Fruit fly (Drosophila melanogaster) whole organism: ENCODE measurements around the gene Agpat4.

Experiments
- CG8478 ChIP-seq: fragments of >200 bp; optimal IDR thresholded peaks from 2 replicates; lab custom pipeline; 2018; ENCODE audit warnings: inconsistent platforms
- pan ChIP-seq: fragments of >200 bp; optimal IDR thresholded peaks from 2 replicates; lab custom pipeline; 2017

DNA sequence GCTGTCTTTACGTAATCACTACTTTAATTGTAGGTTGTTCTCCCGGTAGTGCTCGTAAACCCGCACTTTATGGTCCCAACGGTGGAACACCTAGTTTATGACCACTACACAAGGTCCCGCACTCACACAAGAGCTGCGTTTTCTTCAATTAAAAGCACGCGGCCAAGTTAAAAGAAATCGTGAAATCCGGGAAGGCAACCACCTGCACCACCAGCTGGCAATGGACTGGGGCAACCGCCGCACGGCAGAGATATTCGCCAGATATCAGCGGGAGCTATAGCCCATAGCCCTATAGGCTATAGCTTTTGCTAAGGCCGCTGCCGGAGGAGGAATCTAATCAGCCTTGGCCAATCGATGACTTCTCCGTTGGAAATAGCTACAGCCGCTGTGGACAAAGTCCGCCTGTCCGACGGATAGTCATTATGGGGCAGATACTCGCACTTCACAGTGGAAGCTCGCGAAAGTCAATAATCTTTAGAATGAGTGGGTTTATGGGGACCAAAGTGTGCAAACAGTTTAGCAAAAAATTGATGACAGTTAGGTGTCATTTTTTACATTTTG is 2.9 kb upstream of the Agpat4 start:
- TF ChIP-seq CG8478 (lab: Kevin White, UChicago), result no peak
- no peak for TF ChIP-seq pan
